Worm (Caenorhabditis elegans): ENCODE measurements around the gene F17C11.11.

Gene F17C11.11

ce11 chrV:10898107-10898506 lies 40.5 kb downstream of the F17C11.11 start, which contains the start of gene F32D8.7:
Gene F32D8.7, plus strand, starts transcription at chrV:10898435.
- TF ChIP-seq athp-1 (tag; optimal IDR thresholded peaks at IDR 0.05), result no peak
- no peak for TF ChIP-seq die-1 (tag; optimal IDR thresholded peaks at IDR 0.05)
- TF ChIP-seq Y56A3A.18 (GFP tag; IDR thresholded peaks at IDR 0.05), result no peak
- no peak for TF ChIP-seq hsf-1 (GFP tag; IDR thresholded peaks at IDR 0.05)
- no peak for TF ChIP-seq nfya-1 (tag; optimal IDR thresholded peaks at IDR 0.05; ENCODE audit: borderline replicate concordance, insufficient read depth)
- no peak for TF ChIP-seq snpc-4 (GFP tag; optimal IDR thresholded peaks at IDR 0.05)
- TF ChIP-seq snpc-4 (tag; optimal IDR thresholded peaks at IDR 0.05), result no peak
- no peak for TF ChIP-seq egl-18 (GFP tag; IDR thresholded peaks at IDR 0.05)
- TF ChIP-seq B0035.1 (tag; optimal IDR thresholded peaks at IDR 0.05), result no peak
- TF ChIP-seq pbrm-1 (GFP tag; IDR thresholded peaks at IDR 0.05), result no peak
- no peak for TF ChIP-seq pha-4 (tag; optimal IDR thresholded peaks at IDR 0.05)
- no peak for TF ChIP-seq chd-7 (tag; optimal IDR thresholded peaks at IDR 0.05)
- no peak for TF ChIP-seq mcd-1 (GFP tag; IDR thresholded peaks at IDR 0.05)
- TF ChIP-seq madf-8 (GFP tag; conservative IDR thresholded peaks at IDR 0.05), result no peak
- TF ChIP-seq ceh-27 (GFP tag; optimal IDR thresholded peaks at IDR 0.05), result no peak
- TF ChIP-seq cebp-2 (GFP tag; IDR thresholded peaks at IDR 0.05), result no peak
- no peak for TF ChIP-seq ztf-25 (GFP tag; IDR thresholded peaks at IDR 0.05)
- TF ChIP-seq ztf-3 (GFP tag; optimal IDR thresholded peaks at IDR 0.05), result no peak
- TF ChIP-seq unc-62 (GFP tag; optimal IDR thresholded peaks at IDR 0.05), result no peak

ce11 chrV:10897172-10897571 lies 41.4 kb downstream of the F17C11.11 start:
- TF ChIP-seq cebp-1 (GFP tag; IDR thresholded peaks at IDR 0.05) (peak; percentile 72; the same call in 1 of the 2 replicates), cebp-1 (tag; optimal IDR thresholded peaks at IDR 0.05) (peak; percentile 93), Y56A3A.18 (GFP tag; IDR thresholded peaks at IDR 0.05) (peak; percentile 90), B0261.1 (tag; optimal IDR thresholded peaks at IDR 0.05) (peak; percentile 33), pha-4 (tag; optimal IDR thresholded peaks at IDR 0.05) (peak; percentile 99), nhr-90 (tag; optimal IDR thresholded peaks at IDR 0.05) (peak; percentile 96), efl-1 (GFP tag; optimal IDR thresholded peaks at IDR 0.05) (peak; percentile 98), hrde-1 (tag; optimal IDR thresholded peaks at IDR 0.05; ENCODE audit: borderline replicate concordance) (peak; percentile 88), rpc-1 (optimal IDR thresholded peaks at IDR 0.05) (no peak), rpc-1 (tag; optimal IDR thresholded peaks at IDR 0.05) (no peak), ztf-26 (tag; optimal IDR thresholded peaks at IDR 0.05) (peak; percentile 94), madf-6 (GFP tag; IDR thresholded peaks at IDR 0.05) (peak; percentile 94), sea-2 (GFP tag; IDR thresholded peaks at IDR 0.05) (0 out of 2 replicates have a peak, but pooled peaks have one; percentile 42), athp-1 (tag; optimal IDR thresholded peaks at IDR 0.05) (peak; percentile 99), F55B11.4 (tag; optimal IDR thresholded peaks at IDR 0.05; ENCODE audit: borderline replicate concordance, insufficient read depth) (no peak), ztf-6 (GFP tag; IDR thresholded peaks at IDR 0.05) (peak; percentile 91), hmg-20 (GFP tag; IDR thresholded peaks at IDR 0.05) (peak; percentile 94), cebp-2 (GFP tag; IDR thresholded peaks at IDR 0.05) (peak; percentile 89; the same call in 1 of the 2 replicates), pbrm-1 (GFP tag; IDR thresholded peaks at IDR 0.05) (peak; percentile 98), tlf-1 (GFP tag; optimal IDR thresholded peaks at IDR 0.05) (peak; percentile 99), nfya-2 (GFP tag; IDR thresholded peaks at IDR 0.05) (peak; percentile 97), tbp1 (GFP tag; optimal IDR thresholded peaks at IDR 0.05) (peak; percentile 79), aptf-3 (GFP tag; IDR thresholded peaks at IDR 0.05) (0 out of 2 replicates have a peak, but pooled peaks have one; percentile 55), ztf-3 (GFP tag; optimal IDR thresholded peaks at IDR 0.05) (peak; percentile 94), hmg-1.2 (GFP tag; IDR thresholded peaks at IDR 0.05) (peak; percentile 94), F57C9.4 (tag; optimal IDR thresholded peaks at IDR 0.05) (peak; percentile 82), bed-2 (GFP tag; IDR thresholded peaks at IDR 0.05) (peak; percentile 81; the same call in 1 of the 2 replicates), dpff-1 (tag; optimal IDR thresholded peaks at IDR 0.05) (peak; percentile 84), snpc-1.1 (tag; optimal IDR thresholded peaks at IDR 0.05; ENCODE audit: insufficient read depth) (peak; percentile 81), attf-6 (GFP tag; IDR thresholded peaks at IDR 0.05) (peak; percentile 89), lag-1 (GFP tag; IDR thresholded peaks at IDR 0.05) (no peak), F33H1.4 (GFP tag; IDR thresholded peaks at IDR 0.05) (peak; percentile 88), aptf-2 (GFP tag; conservative IDR thresholded peaks at IDR 0.05) (0 out of 2 replicates have a peak, but pooled peaks have one; percentile 21), lin-40 (tag; optimal IDR thresholded peaks at IDR 0.05) (peak; percentile 98), K11D2.4 (GFP tag; IDR thresholded peaks at IDR 0.05) (peak; percentile 96)

All from whole organism, young adult.